Fruit fly (Drosophila melanogaster) whole organism, prepupa: ENCODE data around the gene CG11828.

Source experiments
- CG11762 ChIP-seq: fragments of 200-800 bp; sonication (Bioruptor generic); optimal IDR thresholded peaks from 3 replicates; lab custom pipeline; 2016; ENCODE audit warnings: missing biosample characterization, missing genetic modification characterization; ENCODE audit not compliant: insufficient read depth
- CG11902 ChIP-seq: fragments of 200-800 bp; sonication (Bioruptor generic); optimal IDR thresholded peaks from 3 replicates; lab custom pipeline; 2016; ENCODE audit warnings: missing biosample characterization, missing genetic modification characterization
- CG7368 ChIP-seq: fragments of 200-800 bp; sonication (Bioruptor generic); optimal IDR thresholded peaks from 3 replicates; lab custom pipeline; 2016; ENCODE audit warnings: missing biosample characterization, missing genetic modification characterization
- lz ChIP-seq: fragments of 200-800 bp; sonication (Bioruptor generic); optimal IDR thresholded peaks from 3 replicates; lab custom pipeline; 2016; ENCODE audit warnings: missing biosample characterization, missing genetic modification characterization

- TF ChIP-seq lz (no peak), CG11762 (GFP tag; lab: Kevin White, UChicago) (no peak), CG7368 (GFP tag; lab: Kevin White, UChicago) (no peak), CG11902 (GFP tag; lab: Kevin White, UChicago) (no peak)
Measured at dm6 chr3R:28904174-28904573, 18.7 kb upstream of the CG11828 start.
